Worm (Caenorhabditis elegans): Measurements from ENCODE around the gene Y46G5A.22.

Gene Y46G5A.22

DNA sequence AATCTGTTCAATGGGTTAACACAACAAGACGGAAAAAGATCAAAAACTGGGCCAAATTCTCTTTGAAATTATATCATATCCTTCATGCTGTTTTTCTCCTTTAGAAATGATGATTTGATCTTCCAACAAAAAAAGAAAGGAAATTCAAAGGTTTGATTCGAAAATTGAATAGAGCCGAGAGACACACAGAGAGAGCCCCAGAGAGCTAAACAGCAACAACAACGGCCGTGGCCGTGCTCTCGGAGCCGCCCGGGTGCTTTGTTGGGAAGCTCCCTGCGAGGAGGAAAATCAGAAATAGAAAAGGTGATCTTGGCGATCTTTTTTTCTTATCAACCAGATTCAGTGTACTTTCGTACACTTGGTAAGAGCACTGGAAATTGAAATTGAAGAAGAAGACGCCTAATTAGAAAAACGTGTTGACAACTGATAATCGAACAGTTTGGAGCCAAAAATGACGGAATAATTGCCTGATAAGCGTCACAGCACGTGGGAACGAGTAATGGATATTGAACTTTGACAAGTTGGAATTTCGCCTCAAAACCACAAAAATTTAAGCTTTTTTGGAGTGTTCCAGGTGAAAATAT lies 21.1 kb downstream of the Y46G5A.22 start (continued):
- TF ChIP-seq hlh-11 (tag; optimal IDR thresholded peaks at IDR 0.05) (peak; percentile 61), saeg-2 (GFP tag; IDR thresholded peaks at IDR 0.05) (no peak), aly-2 (tag; optimal IDR thresholded peaks at IDR 0.05) (no peak), zfp-2 (tag; optimal IDR thresholded peaks at IDR 0.05) (no peak)

DNA sequence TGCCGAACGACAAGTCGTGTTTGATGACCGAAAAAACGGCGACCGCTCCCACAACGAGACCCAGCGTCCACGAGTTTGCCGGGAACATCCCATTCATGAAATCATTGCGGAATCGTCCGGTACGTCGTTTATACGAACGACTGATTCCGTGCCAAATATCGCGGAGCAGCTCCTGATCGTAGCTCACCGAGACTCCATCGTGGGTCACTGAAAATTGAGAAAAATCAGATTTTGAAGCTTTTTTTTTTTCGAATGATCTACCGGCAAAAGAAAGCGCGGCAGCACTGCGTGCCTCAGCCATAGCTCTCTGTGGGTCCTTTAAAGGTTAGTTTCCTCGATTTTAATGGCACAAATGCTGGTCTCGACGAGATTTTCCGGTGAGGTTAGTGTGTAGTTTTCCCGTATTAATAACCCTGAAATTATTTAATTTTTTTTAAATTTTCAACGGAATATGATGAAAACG lies 22.3 kb downstream of the Y46G5A.22 start, which contains the start of gene cpt-1:
Gene cpt-1 (minus strand): TSS at position 413 of the 463 bp plus-strand sequence.
- TF ChIP-seq ztf-7 (tag; optimal IDR thresholded peaks at IDR 0.05) (no peak), Y48G9A.11 (GFP tag; IDR thresholded peaks at IDR 0.05) (no peak), attf-4 (tag; optimal IDR thresholded peaks at IDR 0.05) (no peak), F44E2.7 (GFP tag; IDR thresholded peaks at IDR 0.05) (no peak), ces-1 (GFP tag; optimal IDR thresholded peaks at IDR 0.05) (no peak), sdz-12 (GFP tag; optimal IDR thresholded peaks at IDR 0.05) (no peak), hlh-11 (tag; optimal IDR thresholded peaks at IDR 0.05) (peak; percentile 1), lin-15B (tag; optimal IDR thresholded peaks at IDR 0.05) (no peak), fos-1 (tag; optimal IDR thresholded peaks at IDR 0.05) (no peak), T26A8.4 (GFP tag; IDR thresholded peaks at IDR 0.05) (peak; percentile 73), aha-1 (tag) (peak; percentile 93), hmg-1.1 (GFP tag; IDR thresholded peaks at IDR 0.05) (no peak), Y5F2A.4 (GFP tag; optimal IDR thresholded peaks at IDR 0.05) (no peak), mxl-3 (GFP tag; optimal IDR thresholded peaks at IDR 0.05) (peak; percentile 3), unc-130 (GFP tag; optimal IDR thresholded peaks at IDR 0.05) (no peak), nhr-11 (tag; optimal IDR thresholded peaks at IDR 0.05) (no peak), R02D3.7 (tag; optimal IDR thresholded peaks at IDR 0.05) (no peak), daf-8 (GFP tag; IDR thresholded peaks at IDR 0.05) (no peak), ztf-11 (tag; optimal IDR thresholded peaks at IDR 0.05) (no peak), F10B5.3 (tag; optimal IDR thresholded peaks at IDR 0.05) (no peak), dmd-6 (GFP tag; IDR thresholded peaks at IDR 0.05) (no peak), set-16 (GFP tag; IDR thresholded peaks at IDR 0.05) (peak; percentile 22; the same call in 1 of the 2 replicates), egl-27 (tag; optimal IDR thresholded peaks at IDR 0.05) (no peak), nhr-48 (tag; optimal IDR thresholded peaks at IDR 0.05) (no peak), egl-43 (GFP tag; IDR thresholded peaks at IDR 0.05) (peak; percentile 58; the same call in 1 of the 2 replicates)

DNA sequence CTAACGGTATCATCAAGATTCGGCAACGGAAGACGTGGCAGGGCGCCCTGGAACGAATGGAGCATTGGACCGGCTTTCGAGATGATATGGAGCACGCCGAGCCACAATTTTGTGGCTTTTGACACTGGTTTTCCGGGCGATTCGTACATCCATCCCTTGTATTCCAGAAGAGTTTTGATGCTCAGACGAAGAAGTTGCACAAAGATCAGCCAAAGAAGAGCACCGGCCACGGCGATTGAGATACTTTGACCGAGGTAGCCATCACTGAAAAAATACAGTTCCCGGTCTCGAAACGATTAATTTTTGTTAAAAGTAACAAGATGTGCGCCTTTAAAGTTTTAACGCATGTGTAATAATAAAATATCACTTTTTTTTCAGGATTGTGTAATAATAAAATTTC lies 23.2 kb downstream of the Y46G5A.22 start:
- TF ChIP-seq F44E2.7 (GFP tag; IDR thresholded peaks at IDR 0.05), result no peak
- no peak for TF ChIP-seq jun-1 (tag; optimal IDR thresholded peaks at IDR 0.05)
- TF ChIP-seq dmd-9 (GFP tag; IDR thresholded peaks at IDR 0.05), result 0 out of 2 replicates have a peak, but pooled peaks have one; percentile 23
- TF ChIP-seq nhr-77 (tag; optimal IDR thresholded peaks at IDR 0.05), result no peak
- TF ChIP-seq pha-4 (GFP tag; IDR thresholded peaks at IDR 0.05), result no peak; the same call in 1 of the 2 replicates
- TF ChIP-seq pha-4 (tag; optimal IDR thresholded peaks at IDR 0.05), result no peak
- TF ChIP-seq nhr-111 (GFP tag; optimal IDR thresholded peaks at IDR 0.05), result no peak
- TF ChIP-seq Y75B8A.6 (GFP tag; IDR thresholded peaks at IDR 0.05), result peak; percentile 58; the same call in 1 of the 2 replicates
- peak; percentile 18 for TF ChIP-seq Y5F2A.4 (GFP tag; optimal IDR thresholded peaks at IDR 0.05)
- TF ChIP-seq sdz-12 (GFP tag; optimal IDR thresholded peaks at IDR 0.05), result peak; percentile 77
- no peak for TF ChIP-seq cey-2 (tag; optimal IDR thresholded peaks at IDR 0.05; ENCODE audit: borderline replicate concordance, insufficient read depth)
- TF ChIP-seq daf-16 (GFP tag; optimal IDR thresholded peaks at IDR 0.05), result no peak
- TF ChIP-seq daf-16 (tag; optimal IDR thresholded peaks at IDR 0.05), result no peak
- TF ChIP-seq nhr-48 (tag; optimal IDR thresholded peaks at IDR 0.05), result no peak
- TF ChIP-seq dve-1 (tag; optimal IDR thresholded peaks at IDR 0.05; ENCODE audit: insufficient read depth), result no peak
- no peak for TF ChIP-seq ZK337.2 (GFP tag; IDR thresholded peaks at IDR 0.05)
- no peak for TF ChIP-seq daf-8 (GFP tag; IDR thresholded peaks at IDR 0.05)
- no peak for TF ChIP-seq ceh-32 (tag; optimal IDR thresholded peaks at IDR 0.05; ENCODE audit: poor library complexity)
- no peak for TF ChIP-seq spr-3 (GFP tag; optimal IDR thresholded peaks at IDR 0.05)
- peak; percentile 49; the same call in 1 of the 2 replicates for TF ChIP-seq D1046.2 (GFP tag; IDR thresholded peaks at IDR 0.05)
- no peak for TF ChIP-seq hmg-1.1 (GFP tag; IDR thresholded peaks at IDR 0.05)
- peak; percentile 55 for TF ChIP-seq Y48G9A.11 (GFP tag; IDR thresholded peaks at IDR 0.05)
- TF ChIP-seq zfp-3 (GFP tag; conservative IDR thresholded peaks at IDR 0.05), result peak; percentile 32; the same call in 1 of the 2 replicates
- no peak for TF ChIP-seq daf-19 (GFP tag; conservative IDR thresholded peaks at IDR 0.05)
- no peak for TF ChIP-seq nhr-76 (tag; optimal IDR thresholded peaks at IDR 0.05)
- no peak for TF ChIP-seq ZK546.5 (tag; optimal IDR thresholded peaks at IDR 0.05)
- TF ChIP-seq mep-1 (tag; optimal IDR thresholded peaks at IDR 0.05), result peak; percentile 29

Measured in whole organism, L4 larva.